Worm (Caenorhabditis elegans) whole organism, L3 larva: ENCODE measurements around the gene Y49F6B.6.

ENCODE experiments used
- egl-27 ChIP-seq: sonication (generic microtip); optimal IDR thresholded peaks from 4 replicates; lab custom pipeline; 2017; ENCODE audit warnings: missing biosample characterization, missing genetic modification reagents, missing genetic modification characterization
- elt-1 ChIP-seq: fragments of 150-350 bp; optimal IDR thresholded peaks from 2 replicates; lab custom pipeline; 2014; ENCODE audit warnings: missing biosample characterization, missing genetic modification characterization
- mdl-1 ChIP-seq: fragments of 150-350 bp; optimal IDR thresholded peaks from 2 replicates; lab custom pipeline; 2014; ENCODE audit warnings: missing biosample characterization, missing genetic modification characterization
- nhr-11 ChIP-seq: fragments of 150-350 bp; optimal IDR thresholded peaks from 2 replicates; lab custom pipeline; 2014; ENCODE audit warnings: missing biosample characterization, missing genetic modification characterization
- nhr-237 ChIP-seq: fragments of 150-350 bp; optimal IDR thresholded peaks from 2 replicates; lab custom pipeline; 2014; ENCODE audit warnings: missing biosample characterization, missing genetic modification characterization
- unc-62 ChIP-seq: fragments of 150-350 bp; sonication (generic microtip); optimal IDR thresholded peaks from 4 replicates; lab custom pipeline; 2014; ENCODE audit warnings: missing biosample characterization, missing genetic modification reagents, missing genetic modification characterization
- ztf-4 ChIP-seq: fragments of 150-350 bp; optimal IDR thresholded peaks from 2 replicates; lab custom pipeline; 2014; ENCODE audit warnings: missing biosample characterization, missing genetic modification characterization

DNA sequence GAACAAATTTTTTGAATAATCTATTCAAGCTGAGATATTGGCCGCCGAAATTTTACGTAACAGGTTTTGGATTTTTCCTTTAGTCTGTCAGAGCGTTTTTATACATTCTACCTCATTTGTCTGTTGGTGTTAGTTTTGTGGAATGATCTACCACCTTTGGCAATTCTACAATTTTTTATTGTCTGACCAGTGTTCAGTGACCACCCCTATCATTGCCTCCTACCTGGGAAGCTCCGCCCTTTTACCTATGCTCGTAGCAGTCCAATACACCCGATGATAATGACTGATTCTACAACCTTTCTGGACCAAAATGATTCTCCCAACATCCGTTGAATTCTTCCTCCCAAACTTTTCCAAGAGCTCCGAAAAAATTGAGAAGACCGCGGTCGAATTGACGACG lies 827 bp downstream of the Y49F6B.6 start, which contains the start of gene sdz-32:
- TF ChIP-seq elt-1 (no peak), mdl-1 (tag; lab: Kevin White, UChicago) (no peak), nhr-11 (tag; lab: Kevin White, UChicago) (no peak), unc-62 (GFP tag; lab: Kevin White, UChicago) (no peak), nhr-237 (no peak), ztf-4 (tag; lab: Kevin White, UChicago) (no peak), egl-27 (tag; lab: Kevin White, UChicago) (no peak)
